Worm (Caenorhabditis elegans) whole organism, L4/young adult: ENCODE measurements around the gene F31B9.7.

Experiments
- W03F9.2 ChIP-seq: fragments of 150-350 bp; optimal IDR thresholded peaks from 2 replicates; lab custom pipeline; 2014; ENCODE audit warnings: missing biosample characterization, missing genetic modification characterization
- dao-5 ChIP-seq: sonication (generic microtip); optimal IDR thresholded peaks from 2 replicates; lab custom pipeline; 2016; ENCODE audit warnings: missing genotype, missing genetic modification characterization, moderate library complexity, missing compliant biosample characterization
- him-1 ChIP-seq: sonication (generic microtip); optimal IDR thresholded peaks from 2 replicates; lab custom pipeline; 2016; ENCODE audit warnings: missing genotype, missing genetic modification reagents, missing genetic modification characterization, missing compliant biosample characterization

DNA sequence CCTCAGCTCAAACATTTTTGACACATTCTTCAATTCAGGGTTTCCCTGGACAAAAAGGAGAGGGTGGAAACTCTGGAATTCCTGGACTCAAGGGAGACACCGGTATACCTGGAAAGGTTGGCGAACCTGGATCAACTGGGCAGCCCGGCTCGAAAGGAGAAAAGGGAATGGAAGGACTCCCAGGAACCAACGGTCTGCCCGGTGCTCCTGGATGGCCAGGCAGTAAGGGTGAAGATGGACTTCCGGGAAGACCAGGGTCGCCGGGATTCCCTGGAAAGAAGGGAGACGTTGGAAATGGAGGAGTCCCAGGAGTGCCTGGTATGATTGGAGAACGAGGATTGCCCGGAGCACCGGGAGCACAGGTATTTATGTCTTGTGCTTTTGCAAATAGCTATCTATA is 26.3 kb downstream of the F31B9.7 start:
- TF ChIP-seq W03F9.2 (tag; lab: Kevin White, UChicago) (no peak), him-1 (tag; lab: Kevin White, UChicago) (no peak), dao-5 (tag; lab: Kevin White, UChicago) (no peak)
